Worm (Caenorhabditis elegans) whole organism, L2 larva: Measurements from ENCODE around the gene C18E9.8.
A peak's percentile ranks its signal among the peaks of the same experiment; 100 is the strongest.

ENCODE experiments used
- C34F6.9 ChIP-seq: fragments of 150-350 bp; optimal IDR thresholded peaks from 2 replicates; lab custom pipeline; 2014; ENCODE audit warnings: missing biosample characterization, missing genetic modification characterization
- F13H6.1 ChIP-seq: sonication (generic microtip); optimal IDR thresholded peaks from 2 replicates; lab custom pipeline; 2016; ENCODE audit warnings: missing genetic modification characterization, missing compliant biosample characterization
- R02D3.7 ChIP-seq: fragments of 150-350 bp; optimal IDR thresholded peaks from 2 replicates; lab custom pipeline; 2014; ENCODE audit warnings: missing biosample characterization, missing genetic modification characterization
- Y55F3AM.14 ChIP-seq: fragments of 200-800 bp; sonication (Bioruptor generic); optimal IDR thresholded peaks from 2 replicates; lab custom pipeline; 2018; ENCODE audit warnings: mild to moderate bottlenecking, missing genetic modification characterization, missing compliant biosample characterization
- ZK546.5 ChIP-seq: sonication (generic microtip); optimal IDR thresholded peaks from 2 replicates; lab custom pipeline; 2017; ENCODE audit warnings: missing biosample characterization, missing genetic modification characterization
- alr-1 ChIP-seq: fragments of 150-350 bp; optimal IDR thresholded peaks from 2 replicates; lab custom pipeline; 2014; ENCODE audit warnings: missing biosample characterization, missing genetic modification characterization
- aly-2 ChIP-seq: fragments of 150-350 bp; optimal IDR thresholded peaks from 2 replicates; lab custom pipeline; 2014; ENCODE audit warnings: missing biosample characterization, missing genetic modification characterization
- ama-1 ChIP-seq: fragments of 150-350 bp; optimal IDR thresholded peaks from 2 replicates; lab custom pipeline; 2018; ENCODE audit warnings: inconsistent platforms
- blmp-1 ChIP-seq: sonication (generic microtip); optimal IDR thresholded peaks from 2 replicates; lab custom pipeline; 2017; ENCODE audit warnings: missing genetic modification characterization, mild to moderate bottlenecking, missing compliant biosample characterization, antibody characterized with exemption, moderate library complexity; ENCODE audit not compliant: insufficient read depth
- ceh-16 ChIP-seq: fragments of 150-350 bp; optimal IDR thresholded peaks from 2 replicates; lab custom pipeline; 2014; ENCODE audit warnings: missing biosample characterization, missing genetic modification characterization
- ceh-82 ChIP-seq: fragments of 150-350 bp; optimal IDR thresholded peaks from 2 replicates; lab custom pipeline; 2014; ENCODE audit warnings: missing biosample characterization, missing genetic modification characterization
- crh-2 ChIP-seq: sonication (generic microtip); optimal IDR thresholded peaks from 2 replicates; lab custom pipeline; 2017; ENCODE audit warnings: missing biosample characterization, missing genetic modification characterization
- dmd-4 ChIP-seq: sonication (generic microtip); optimal IDR thresholded peaks from 2 replicates; lab custom pipeline; 2017; ENCODE audit warnings: missing biosample characterization, missing genetic modification characterization
- egl-27 ChIP-seq: sonication (generic microtip); optimal IDR thresholded peaks from 3 replicates; lab custom pipeline; 2017; ENCODE audit warnings: missing biosample characterization, missing genetic modification reagents, missing genetic modification characterization
- fos-1 ChIP-seq: fragments of 150-350 bp; optimal IDR thresholded peaks from 2 replicates; lab custom pipeline; 2014; ENCODE audit warnings: missing biosample characterization, missing genetic modification characterization
- gmeb-1 ChIP-seq: fragments of 150-350 bp; optimal IDR thresholded peaks from 2 replicates; lab custom pipeline; 2014; ENCODE audit warnings: missing biosample characterization, missing genetic modification characterization
- lin-11 ChIP-seq: fragments of 150-350 bp; sonication (generic microtip); optimal IDR thresholded peaks from 2 replicates; lab custom pipeline; 2014; ENCODE audit warnings: missing biosample characterization, missing genetic modification characterization, inconsistent platforms, mixed read lengths
- lin-39 ChIP-seq: fragments of 150-350 bp; optimal IDR thresholded peaks from 2 replicates; lab custom pipeline; 2014; ENCODE audit warnings: missing biosample characterization, missing genetic modification reagents, missing genetic modification characterization
- mbf-1 ChIP-seq: sonication (generic microtip); optimal IDR thresholded peaks from 2 replicates; lab custom pipeline; 2017; ENCODE audit warnings: missing biosample characterization, missing genetic modification characterization
- nhr-10 ChIP-seq: sonication (generic microtip); optimal IDR thresholded peaks from 2 replicates; lab custom pipeline; 2017; ENCODE audit warnings: missing biosample characterization, missing genetic modification characterization
- nhr-11 ChIP-seq: fragments of 150-350 bp; optimal IDR thresholded peaks from 2 replicates; lab custom pipeline; 2014; ENCODE audit warnings: missing biosample characterization, missing genetic modification characterization
- nhr-12 ChIP-seq: fragments of 150-350 bp; optimal IDR thresholded peaks from 2 replicates; lab custom pipeline; 2014; ENCODE audit warnings: missing biosample characterization, missing genetic modification characterization
- nhr-21 ChIP-seq: fragments of 150-350 bp; optimal IDR thresholded peaks from 2 replicates; lab custom pipeline; 2014; ENCODE audit warnings: missing biosample characterization, missing genetic modification characterization
- nhr-23 ChIP-seq: fragments of 150-350 bp; optimal IDR thresholded peaks from 2 replicates; lab custom pipeline; 2014; ENCODE audit warnings: missing biosample characterization, missing genetic modification reagents, missing genetic modification characterization
- nhr-237 ChIP-seq: fragments of 150-350 bp; optimal IDR thresholded peaks from 2 replicates; lab custom pipeline; 2014; ENCODE audit warnings: missing biosample characterization, missing genetic modification characterization
- nhr-25 ChIP-seq: fragments of 150-350 bp; sonication (generic microtip); optimal IDR thresholded peaks from 3 replicates; lab custom pipeline; 2014; ENCODE audit warnings: missing biosample characterization, missing genetic modification characterization
- nhr-6 ChIP-seq: fragments of 150-350 bp; optimal IDR thresholded peaks from 2 replicates; lab custom pipeline; 2014; ENCODE audit warnings: missing biosample characterization, missing genetic modification characterization
- nhr-77 ChIP-seq: fragments of 150-350 bp; optimal IDR thresholded peaks from 2 replicates; lab custom pipeline; 2014; ENCODE audit warnings: missing biosample characterization, missing genetic modification characterization
- peb-1 ChIP-seq: fragments of 150-350 bp; optimal IDR thresholded peaks from 2 replicates; lab custom pipeline; 2014; ENCODE audit warnings: missing biosample characterization, missing genetic modification characterization
- sem-4 ChIP-seq: fragments of 150-350 bp; optimal IDR thresholded peaks from 2 replicates; lab custom pipeline; 2014; ENCODE audit warnings: missing biosample characterization, missing genetic modification reagents, missing genetic modification characterization
- sma-3 ChIP-seq: sonication (generic microtip); optimal IDR thresholded peaks from 2 replicates; lab custom pipeline; 2016; ENCODE audit warnings: missing genetic modification reagents, missing genetic modification characterization, missing compliant biosample characterization
- sma-9 ChIP-seq, 2 experiments: fragments of 150-350 bp in 1 of 2; sonication (generic microtip) in 1 of 2; optimal IDR thresholded peaks; 2 replicates each; lab custom pipeline; 2014 to 2016; ENCODE audit warnings: missing genetic modification characterization in 2 of 2, mild to moderate bottlenecking in 1 of 2, missing biosample characterization in 1 of 2, missing compliant biosample characterization in 1 of 2, missing genetic modification reagents in 1 of 2, moderate library complexity in 1 of 2
- snpc-4 ChIP-seq: fragments of 150-350 bp; optimal IDR thresholded peaks from 2 replicates; lab custom pipeline; 2014; ENCODE audit warnings: missing biosample characterization, missing genetic modification characterization
- unc-62 ChIP-seq: fragments of 150-350 bp; optimal IDR thresholded peaks from 2 replicates; lab custom pipeline; 2014; ENCODE audit warnings: missing biosample characterization, missing genetic modification reagents, missing genetic modification characterization
- ztf-1 ChIP-seq: fragments of 200-800 bp; sonication (Bioruptor generic); conservative IDR thresholded peaks from 2 replicates; pipeline ENCODE4 v1.3.6; 2022; ENCODE audit warnings: missing genetic modification characterization, missing compliant biosample characterization
- ztf-11 ChIP-seq: sonication (generic microtip); optimal IDR thresholded peaks from 2 replicates; lab custom pipeline; 2017; ENCODE audit warnings: missing biosample characterization, missing genetic modification characterization
- ztf-4 ChIP-seq: fragments of 150-350 bp; optimal IDR thresholded peaks from 2 replicates; lab custom pipeline; 2014; ENCODE audit warnings: missing biosample characterization, missing genetic modification characterization

Gene C18E9.8

ce11 chrII:9026348-9026747 lies 38.5 kb upstream of the C18E9.8 start:
- no peak for TF ChIP-seq nhr-10
- TF ChIP-seq egl-27 (tag; lab: Kevin White, UChicago): no peak
- no peak for TF ChIP-seq sma-3 (GFP tag; lab: Kevin White, UChicago)
- no peak for TF ChIP-seq nhr-12 (tag; lab: Kevin White, UChicago)
- no peak for TF ChIP-seq peb-1
- no peak for TF ChIP-seq unc-62 (GFP tag; lab: Kevin White, UChicago)
- TF ChIP-seq nhr-21 (tag; lab: Kevin White, UChicago): peak; percentile 28
- TF ChIP-seq gmeb-1: no peak
- no peak for TF ChIP-seq crh-2 (tag; lab: Kevin White, UChicago)
- TF ChIP-seq nhr-23 (tag; lab: Kevin White, UChicago): no peak
- TF ChIP-seq alr-1 (tag; lab: Kevin White, UChicago): no peak
- peak; percentile 72 for TF ChIP-seq ceh-16 (tag; lab: Kevin White, UChicago)

ce11 chrII:9024312-9024711 lies 36.5 kb upstream of the C18E9.8 start:
- TF ChIP-seq nhr-77 (no peak), ztf-4 (tag; lab: Kevin White, UChicago) (no peak), mbf-1 (tag; lab: Kevin White, UChicago) (no peak), sma-9 (GFP tag; optimal IDR thresholded peaks at IDR 0.05; lab: Kevin White, UChicago) (no peak), sma-9 (tag; optimal IDR thresholded peaks at IDR 0.05; lab: Kevin White, UChicago) (no peak), ceh-82 (tag; lab: Kevin White, UChicago) (no peak), lin-39 (no peak), ama-1 (lab: Kevin White, UChicago) (no peak), R02D3.7 (tag; lab: Kevin White, UChicago) (no peak), nhr-6 (tag; lab: Kevin White, UChicago) (no peak), ceh-16 (tag; lab: Kevin White, UChicago) (no peak), ZK546.5 (tag; lab: Kevin White, UChicago) (no peak), nhr-10 (no peak), snpc-4 (tag; lab: Kevin White, UChicago) (no peak), ztf-11 (tag; lab: Kevin White, UChicago) (no peak), F13H6.1 (tag; lab: Kevin White, UChicago) (no peak)

- TF ChIP-seq Y55F3AM.14 (GFP tag; lab: Kevin White, UChicago): no peak
Measured at ce11 chrII:9021625-9022024, 33.8 kb upstream of the C18E9.8 start.

ce11 chrII:9019704-9020103 lies 31.8 kb upstream of the C18E9.8 start, which contains the start of gene dep-1:
Gene dep-1, minus strand, starts transcription at chrII:9019798.
- TF ChIP-seq blmp-1 (tag; lab: Kevin White, UChicago) (peak; percentile 72), sem-4 (tag; lab: Kevin White, UChicago) (no peak), alr-1 (tag; lab: Kevin White, UChicago) (no peak), dmd-4 (no peak)

ce11 chrII:9017628-9018027 lies 29.8 kb upstream of the C18E9.8 start:
- TF ChIP-seq fos-1 (tag; lab: Kevin White, UChicago): no peak
- TF ChIP-seq ztf-1 (GFP tag; lab: Robert Waterston, UW): no peak
- no peak for TF ChIP-seq nhr-25 (tag; lab: Kevin White, UChicago)
- TF ChIP-seq ztf-11 (tag; lab: Kevin White, UChicago): no peak
- no peak for TF ChIP-seq nhr-237 (tag; lab: Kevin White, UChicago)
- no peak for TF ChIP-seq ztf-4 (tag; lab: Kevin White, UChicago)
- no peak for TF ChIP-seq alr-1 (tag; lab: Kevin White, UChicago)
- TF ChIP-seq C34F6.9 (tag; lab: Kevin White, UChicago): no peak
- TF ChIP-seq ceh-82 (tag; lab: Kevin White, UChicago): no peak
- TF ChIP-seq lin-11: no peak
- TF ChIP-seq blmp-1 (tag; lab: Kevin White, UChicago): no peak
- no peak for TF ChIP-seq aly-2 (tag; lab: Kevin White, UChicago)
- no peak for TF ChIP-seq nhr-11 (tag; lab: Kevin White, UChicago)
- TF ChIP-seq nhr-77: no peak
- no peak for TF ChIP-seq ama-1 (lab: Kevin White, UChicago)
- no peak for TF ChIP-seq ZK546.5 (tag; lab: Kevin White, UChicago)
- no peak for TF ChIP-seq nhr-6 (tag; lab: Kevin White, UChicago)
- TF ChIP-seq, all 48 proteins: peak for 0
